Worm (Caenorhabditis elegans): ENCODE measurements around the gene gfl-1.

Gene gfl-1

DNA sequence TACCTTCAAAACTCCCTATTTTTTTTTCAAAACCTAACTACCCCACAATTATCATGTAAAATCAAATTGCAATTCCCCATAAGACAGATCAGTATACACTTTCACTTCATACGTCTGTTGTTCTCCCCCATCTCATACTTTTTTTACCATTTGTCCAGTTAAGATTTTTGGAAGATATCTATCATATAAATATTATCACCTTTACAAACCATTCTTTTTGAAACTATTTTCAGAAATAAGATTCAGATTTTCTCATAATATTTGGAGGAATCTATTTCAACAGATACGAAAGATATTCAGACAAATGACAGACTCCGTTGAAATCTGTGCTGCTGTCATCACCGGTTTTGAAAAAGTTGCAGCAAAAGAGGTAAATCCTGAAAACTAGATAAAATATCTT, 6.7 kb downstream of the gfl-1 start, which contains the start of gene M04B2.2 (continued):
- TF ChIP-seq F33H1.4 (GFP tag; IDR thresholded peaks at IDR 0.05) (no peak), K11D2.4 (GFP tag; IDR thresholded peaks at IDR 0.05) (no peak), athp-1 (tag; optimal IDR thresholded peaks at IDR 0.05) (peak; percentile 28), ceh-79 (tag; optimal IDR thresholded peaks at IDR 0.05) (peak; percentile 6), zim-3 (tag; optimal IDR thresholded peaks at IDR 0.05) (no peak), ztf-26 (tag; optimal IDR thresholded peaks at IDR 0.05) (no peak), mel-28 (tag; optimal IDR thresholded peaks at IDR 0.05; ENCODE audit: borderline replicate concordance) (no peak)

DNA sequence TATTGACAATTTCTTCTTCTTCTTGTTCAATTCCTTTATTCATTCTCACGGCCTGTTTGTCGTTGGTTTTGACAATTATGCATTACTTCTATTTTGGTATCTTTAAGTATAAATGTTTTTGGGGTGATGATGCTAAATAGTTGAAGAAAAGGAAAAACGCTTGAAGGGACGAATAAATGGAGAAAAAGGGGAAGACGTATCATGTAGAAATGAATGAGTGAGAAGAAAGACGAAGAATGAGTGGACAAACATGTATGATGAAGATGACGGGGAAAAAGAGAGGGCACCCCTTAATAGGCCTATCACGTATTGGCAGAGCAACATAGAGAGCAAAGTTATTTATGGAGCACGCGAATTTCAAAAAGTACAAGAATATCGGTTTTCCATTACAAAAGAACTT, 27.6 kb downstream of the gfl-1 start, which contains the start of gene M04B2.7:
M04B2.7 (minus strand) TSS at position 101 of the 400 bp plus-strand sequence.
- TF ChIP-seq nhr-120 (GFP tag; IDR thresholded peaks at IDR 0.05): no peak
- no peak for TF ChIP-seq egl-44 (GFP tag; IDR thresholded peaks at IDR 0.05)
- no peak for TF ChIP-seq Y79H2A.3 (GFP tag; conservative IDR thresholded peaks at IDR 0.05)
- no peak for TF ChIP-seq atf-7 (tag; optimal IDR thresholded peaks at IDR 0.05)
- TF ChIP-seq ccch-3 (GFP tag; optimal IDR thresholded peaks at IDR 0.05): no peak

DNA sequence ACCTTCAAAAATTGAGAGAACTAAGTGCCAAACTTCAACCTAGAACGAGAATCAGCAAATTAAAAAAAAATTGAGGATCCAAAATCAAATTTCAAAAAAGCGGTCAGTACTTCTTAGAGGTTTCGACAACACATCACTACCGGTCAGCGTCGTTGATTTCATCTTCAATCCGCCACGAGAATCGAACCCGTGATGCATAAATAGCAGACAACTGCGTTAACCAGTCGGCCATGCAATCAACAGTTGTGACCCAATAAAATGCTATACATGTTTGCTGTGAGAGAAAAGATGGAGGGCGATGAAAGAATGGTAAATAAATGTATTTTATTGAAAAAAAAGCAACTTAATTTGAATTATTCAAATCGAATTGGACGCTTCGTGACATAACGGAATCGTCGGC, 28.6 kb downstream of the gfl-1 start:
- TF ChIP-seq lir-1 (GFP tag; conservative IDR thresholded peaks at IDR 0.05): no peak
- TF ChIP-seq B0035.1 (tag; optimal IDR thresholded peaks at IDR 0.05): no peak
- peak; percentile 87 for TF ChIP-seq snpc-1.3 (tag; optimal IDR thresholded peaks at IDR 0.05; ENCODE audit: insufficient read depth)
- TF ChIP-seq aptf-2 (GFP tag; conservative IDR thresholded peaks at IDR 0.05): 0 out of 2 replicates have a peak, but pooled peaks have one; percentile 7
- peak; percentile 99 for TF ChIP-seq tbp1 (GFP tag; optimal IDR thresholded peaks at IDR 0.05)
- TF ChIP-seq ztf-22 (GFP tag; optimal IDR thresholded peaks at IDR 0.05): no peak
- no peak for TF ChIP-seq egl-44 (GFP tag; IDR thresholded peaks at IDR 0.05)
- no peak for TF ChIP-seq sptf-2 (GFP tag; optimal IDR thresholded peaks at IDR 0.05)
- TF ChIP-seq dox-1 (GFP tag; IDR thresholded peaks at IDR 0.05): no peak; the same call in 1 of the 2 replicates
- TF ChIP-seq ztf-3 (GFP tag; optimal IDR thresholded peaks at IDR 0.05): no peak
- no peak for TF ChIP-seq tlf-1 (GFP tag; optimal IDR thresholded peaks at IDR 0.05)
- TF ChIP-seq lag-1 (GFP tag; IDR thresholded peaks at IDR 0.05): no peak
- 0 out of 2 replicates have a peak, but pooled peaks have one; percentile 71 for TF ChIP-seq cebp-2 (GFP tag; IDR thresholded peaks at IDR 0.05)
- TF ChIP-seq mxl-1 (tag; optimal IDR thresholded peaks at IDR 0.05): peak; percentile 6
- TF ChIP-seq somi-1 (GFP tag; optimal IDR thresholded peaks at IDR 0.05): peak; percentile 37
- no peak for TF ChIP-seq unc-62 (GFP tag; optimal IDR thresholded peaks at IDR 0.05)
- peak; percentile 52 for TF ChIP-seq unc-130 (GFP tag; optimal IDR thresholded peaks at IDR 0.05)
- peak in 1 of 3 experiments; percentile 8 for TF ChIP-seq lin-35 (GFP tag; optimal IDR thresholded peaks at IDR 0.05)
- TF ChIP-seq ztf-25 (GFP tag; IDR thresholded peaks at IDR 0.05): peak; percentile 62; the same call in 1 of the 2 replicates
- no peak for TF ChIP-seq sdz-38 (tag; optimal IDR thresholded peaks at IDR 0.05)
- TF ChIP-seq hmg-1.2 (GFP tag; IDR thresholded peaks at IDR 0.05): peak; percentile 70
- no peak for TF ChIP-seq pbrm-1 (GFP tag; IDR thresholded peaks at IDR 0.05)
- TF ChIP-seq F57C9.4 (tag; optimal IDR thresholded peaks at IDR 0.05): no peak
- TF ChIP-seq nhr-80 (tag; optimal IDR thresholded peaks at IDR 0.05): no peak
- TF ChIP-seq him-1 (tag; optimal IDR thresholded peaks at IDR 0.05): peak; percentile 96
- peak; percentile 38 for TF ChIP-seq snpc-1.1 (tag; optimal IDR thresholded peaks at IDR 0.05; ENCODE audit: insufficient read depth)
- no peak for TF ChIP-seq ama-1 (optimal IDR thresholded peaks at IDR 0.05)
- TF ChIP-seq ama-1 (GFP tag; optimal IDR thresholded peaks at IDR 0.05): peak; percentile 82 to 88
- no peak for TF ChIP-seq F10E7.11 (tag; optimal IDR thresholded peaks at IDR 0.05)
- no peak for TF ChIP-seq xnd-1 (tag; optimal IDR thresholded peaks at IDR 0.05)
- TF ChIP-seq zfh-2 (GFP tag; conservative IDR thresholded peaks at IDR 0.05): no peak
- TF ChIP-seq F33H1.4 (GFP tag; IDR thresholded peaks at IDR 0.05): peak; percentile 58
- no peak for TF ChIP-seq egl-18 (GFP tag; IDR thresholded peaks at IDR 0.05)
- peak; percentile 87 for TF ChIP-seq B0261.1 (tag; optimal IDR thresholded peaks at IDR 0.05)
- TF ChIP-seq ekl-4 (GFP tag; IDR thresholded peaks at IDR 0.05): peak; percentile 64; the same call in 1 of the 2 replicates
- peak; percentile 62 to 68 for TF ChIP-seq let-607 (tag; optimal IDR thresholded peaks at IDR 0.05)
